Worm (Caenorhabditis elegans) whole organism, L4 larva: ENCODE data around the gene D1005.4.

ENCODE experiments used
- F26F4.8 ChIP-seq: fragments of 200-800 bp; sonication (Bioruptor generic); conservative IDR thresholded peaks from 2 replicates; pipeline ENCODE4 v1.3.6; 2022; ENCODE audit warnings: missing genetic modification characterization, missing compliant biosample characterization
- F49E8.2 ChIP-seq: sonication (generic microtip); optimal IDR thresholded peaks from 2 replicates; lab custom pipeline; 2016; ENCODE audit warnings: missing compliant biosample characterization, mild to moderate bottlenecking, missing genetic modification characterization, borderline replicate concordance
- T20F7.1 ChIP-seq: fragments of 200-800 bp; sonication (Bioruptor generic); optimal IDR thresholded peaks from 2 replicates; lab custom pipeline; 2018; ENCODE audit warnings: mild to moderate bottlenecking, missing genetic modification characterization, missing compliant biosample characterization
- Y75B8A.6 ChIP-seq: fragments of 200-800 bp; sonication (Bioruptor generic); IDR thresholded peaks from 2 replicates; pipeline ENCODE4 v1.3.6; 2022; ENCODE audit warnings: missing genetic modification reagents, missing genetic modification characterization, missing compliant biosample characterization
- ZK546.5 ChIP-seq, 2 experiments: sonication (generic microtip); optimal IDR thresholded peaks; 2 replicates each; lab custom pipeline; 2017; ENCODE audit warnings: missing biosample characterization in 2 of 2, missing genetic modification characterization in 2 of 2
- aha-1 ChIP-seq: fragments of 150-350 bp; peaks from one replicate; lab custom pipeline; 2014; ENCODE audit warnings: missing biosample characterization, missing genetic modification characterization
- ama-1 ChIP-seq: fragments of 150-350 bp; optimal IDR thresholded peaks from 2 replicates; lab custom pipeline; 2014; ENCODE audit warnings: inconsistent platforms, mixed read lengths
- attf-4 ChIP-seq: sonication (generic microtip); optimal IDR thresholded peaks from 3 replicates; lab custom pipeline; 2017; ENCODE audit warnings: missing biosample characterization, missing genetic modification characterization
- ceh-44 ChIP-seq: fragments of 200-800 bp; sonication (Bioruptor generic); IDR thresholded peaks from 2 replicates; pipeline ENCODE4 v1.3.6; 2022; ENCODE audit warnings: missing genetic modification reagents, missing genetic modification characterization, missing compliant biosample characterization
- ceh-82 ChIP-seq: sonication (generic microtip); optimal IDR thresholded peaks from 2 replicates; lab custom pipeline; 2017; ENCODE audit warnings: missing biosample characterization, missing genetic modification characterization
- ces-1 ChIP-seq: fragments of 150-350 bp; sonication (generic microtip); optimal IDR thresholded peaks from 4 replicates; lab custom pipeline; 2014; ENCODE audit warnings: missing biosample characterization, missing genetic modification reagents, missing genetic modification characterization
- daf-16 ChIP-seq, 3 experiments: sonication (generic microtip); optimal IDR thresholded peaks; 2 replicates each; lab custom pipeline; 2016 to 2017; ENCODE audit warnings: missing genetic modification characterization in 3 of 3, missing genetic modification reagents in 3 of 3, mild to moderate bottlenecking in 2 of 3, missing compliant biosample characterization in 2 of 3, missing biosample characterization in 1 of 3, moderate library complexity in 1 of 3
- daf-19 ChIP-seq: fragments of 200-800 bp; sonication (Bioruptor generic); conservative IDR thresholded peaks from 2 replicates; pipeline ENCODE4 v1.3.6; 2022; ENCODE audit warnings: missing genetic modification characterization, missing compliant biosample characterization
- dmd-6 ChIP-seq: fragments of 200-800 bp; sonication (Bioruptor generic); IDR thresholded peaks from 2 replicates; pipeline ENCODE4 v1.3.6; 2022; ENCODE audit warnings: missing genetic modification reagents, missing genetic modification characterization, missing compliant biosample characterization
- duxl-1 ChIP-seq: sonication (generic microtip); optimal IDR thresholded peaks from 2 replicates; lab custom pipeline; 2016; ENCODE audit warnings: mild to moderate bottlenecking, missing genetic modification characterization, moderate library complexity, missing compliant biosample characterization; ENCODE audit not compliant: poor library complexity
- dve-1 ChIP-seq: sonication (generic microtip); optimal IDR thresholded peaks from 2 replicates; lab custom pipeline; 2017; ENCODE audit warnings: antibody characterized with exemption, mild to moderate bottlenecking, missing genetic modification characterization, missing compliant biosample characterization; ENCODE audit not compliant: insufficient read depth
- hif-1 ChIP-seq, 2 experiments: sonication (generic microtip); optimal IDR thresholded peaks; 2 replicates each; lab custom pipeline; 2016 to 2017; ENCODE audit warnings: missing compliant biosample characterization in 2 of 2, missing genetic modification characterization in 2 of 2, missing genetic modification reagents in 2 of 2, missing genotype in 2 of 2, mild to moderate bottlenecking in 1 of 2
- hlh-11 ChIP-seq: fragments of 200-800 bp; sonication (Bioruptor generic); optimal IDR thresholded peaks from 2 replicates; lab custom pipeline; 2018; ENCODE audit warnings: mild to moderate bottlenecking, missing genetic modification characterization, missing compliant biosample characterization
- hlh-30 ChIP-seq: sonication (generic microtip); optimal IDR thresholded peaks from 2 replicates; lab custom pipeline; 2017; ENCODE audit warnings: antibody characterized with exemption, mild to moderate bottlenecking, missing genetic modification characterization, missing compliant biosample characterization; ENCODE audit not compliant: insufficient read depth
- lin-1 ChIP-seq: fragments of 200-800 bp; sonication (Bioruptor generic); IDR thresholded peaks from 2 replicates; pipeline ENCODE4 v1.3.6; 2022; ENCODE audit warnings: missing genetic modification reagents, missing genetic modification characterization, missing compliant biosample characterization
- lin-38 ChIP-seq: fragments of 200-800 bp; sonication (Bioruptor generic); IDR thresholded peaks from 2 replicates; pipeline ENCODE4 v1.3.6; 2022; ENCODE audit warnings: missing genetic modification reagents, missing genetic modification characterization, missing compliant biosample characterization
- lir-3 ChIP-seq: sonication (generic microtip); optimal IDR thresholded peaks from 2 replicates; lab custom pipeline; 2016; ENCODE audit warnings: mild to moderate bottlenecking, missing genetic modification characterization, missing compliant biosample characterization
- madf-9 ChIP-seq: fragments of 200-800 bp; sonication (Bioruptor generic); conservative IDR thresholded peaks from 2 replicates; pipeline ENCODE4 v1.3.6; 2022; ENCODE audit warnings: missing genetic modification reagents, missing genetic modification characterization, missing compliant biosample characterization
- mdl-1 ChIP-seq, 2 experiments: fragments of 150-350 bp in 1 of 2; sonication (generic microtip) in 1 of 2; optimal IDR thresholded peaks; 2 replicates each; lab custom pipeline; 2014 to 2017; ENCODE audit warnings: missing biosample characterization in 2 of 2, missing genetic modification characterization in 2 of 2
- mdt-29 ChIP-seq: fragments of 200-800 bp; sonication (Bioruptor generic); IDR thresholded peaks from 2 replicates; pipeline ENCODE4 v1.3.6; 2022; ENCODE audit warnings: missing genetic modification reagents, missing genetic modification characterization, missing compliant biosample characterization
- mep-1 ChIP-seq: fragments of 150-350 bp; sonication (generic microtip); optimal IDR thresholded peaks from 3 replicates; lab custom pipeline; 2014; ENCODE audit warnings: missing biosample characterization, missing genetic modification characterization
- mes-2 ChIP-seq: sonication (generic microtip); optimal IDR thresholded peaks from 2 replicates; lab custom pipeline; 2016; ENCODE audit warnings: missing genotype, mild to moderate bottlenecking, missing genetic modification characterization, missing compliant biosample characterization; ENCODE audit not compliant: poor library complexity, severe bottlenecking
- mxl-2 ChIP-seq: fragments of 200-800 bp; sonication (Bioruptor generic); conservative IDR thresholded peaks from 2 replicates; pipeline ENCODE4 v1.3.6; 2022; ENCODE audit warnings: missing genetic modification reagents, missing genetic modification characterization, missing compliant biosample characterization
- nhr-25 ChIP-seq: sonication (generic microtip); optimal IDR thresholded peaks from 2 replicates; lab custom pipeline; 2017; ENCODE audit warnings: missing genetic modification characterization, mild to moderate bottlenecking, missing compliant biosample characterization, antibody characterized with exemption, moderate library complexity, borderline replicate concordance; ENCODE audit not compliant: insufficient read depth
- nhr-42 ChIP-seq: fragments of 200-800 bp; sonication (Bioruptor generic); IDR thresholded peaks from 2 replicates; pipeline ENCODE4 v1.3.6; 2022; ENCODE audit warnings: missing genetic modification characterization, missing compliant biosample characterization
- nhr-6 ChIP-seq: fragments of 150-350 bp; optimal IDR thresholded peaks from 2 replicates; lab custom pipeline; 2014; ENCODE audit warnings: missing biosample characterization, missing genetic modification characterization
- nhr-77 ChIP-seq: fragments of 150-350 bp; optimal IDR thresholded peaks from 2 replicates; lab custom pipeline; 2014; ENCODE audit warnings: missing biosample characterization, missing genetic modification characterization
- pha-4 ChIP-seq, 2 experiments: fragments of 150-350 bp in 1 of 2; fragments of 200-800 bp in 1 of 2; sonication (Bioruptor generic) in 1 of 2; IDR thresholded peaks in 1 of 2; optimal IDR thresholded peaks in 1 of 2; 2 replicates each; pipeline versions ENCODE4 v1.3.6 to Lab custom; 2014 to 2022; ENCODE audit warnings: missing genetic modification characterization in 2 of 2, missing genetic modification reagents in 2 of 2, missing biosample characterization in 1 of 2, missing compliant biosample characterization in 1 of 2
- rbr-2 ChIP-seq: sonication (generic microtip); optimal IDR thresholded peaks from 2 replicates; lab custom pipeline; 2016; ENCODE audit warnings: missing genotype, missing genetic modification characterization, missing compliant biosample characterization
- spr-3 ChIP-seq: fragments of 200-800 bp; sonication (Bioruptor generic); optimal IDR thresholded peaks from 2 replicates; lab custom pipeline; 2018; ENCODE audit warnings: mild to moderate bottlenecking, missing genetic modification characterization, missing compliant biosample characterization
- tag-97 ChIP-seq: fragments of 200-800 bp; sonication (Bioruptor generic); IDR thresholded peaks from 2 replicates; pipeline ENCODE4 v1.3.6; 2022; ENCODE audit warnings: missing genetic modification characterization, missing compliant biosample characterization
- tra-1 ChIP-seq: fragments of 200-800 bp; sonication (Bioruptor generic); IDR thresholded peaks from 2 replicates; pipeline ENCODE4 v1.3.6; 2022; ENCODE audit warnings: missing genetic modification reagents, missing genetic modification characterization, missing compliant biosample characterization
- unc-62 ChIP-seq, 3 experiments: fragments of 150-350 bp in 1 of 3; sonication (generic microtip); optimal IDR thresholded peaks in 2 of 3; peaks in 1 of 3; 1 replicate in 1 of 3; 2 replicates in 2 of 3; lab custom pipeline; 2014 to 2017; ENCODE audit warnings: missing biosample characterization in 3 of 3, missing genetic modification characterization in 3 of 3, missing genetic modification reagents in 3 of 3, missing genotype in 1 of 3
- vab-7 ChIP-seq: fragments of 200-800 bp; sonication (Bioruptor generic); IDR thresholded peaks from 2 replicates; pipeline ENCODE4 v1.3.6; 2022; ENCODE audit warnings: missing genetic modification reagents, missing genetic modification characterization, missing compliant biosample characterization
- zfp-3 ChIP-seq: fragments of 200-800 bp; sonication (Bioruptor generic); conservative IDR thresholded peaks from 2 replicates; pipeline ENCODE4 v1.3.6; 2022; ENCODE audit warnings: missing genetic modification reagents, missing genetic modification characterization, missing compliant biosample characterization
- zip-11 ChIP-seq: fragments of 200-800 bp; sonication (Bioruptor generic); IDR thresholded peaks from 2 replicates; pipeline ENCODE4 v1.3.6; 2022; ENCODE audit warnings: missing genetic modification characterization, missing compliant biosample characterization

Gene D1005.4

ce11 chrX:1479637-1480036 lies 6.0 kb downstream of the D1005.4 start (continued):
- TF ChIP-seq dmd-6 (GFP tag; lab: Robert Waterston, UW) (peak; percentile 45; the same call in 1 of the 2 replicates), F49E8.2 (tag; lab: Kevin White, UChicago) (no peak), mes-2 (no peak), spr-3 (GFP tag; lab: Kevin White, UChicago) (no peak), hlh-30 (peak; percentile 71), T20F7.1 (GFP tag; lab: Kevin White, UChicago) (no peak)

DNA sequence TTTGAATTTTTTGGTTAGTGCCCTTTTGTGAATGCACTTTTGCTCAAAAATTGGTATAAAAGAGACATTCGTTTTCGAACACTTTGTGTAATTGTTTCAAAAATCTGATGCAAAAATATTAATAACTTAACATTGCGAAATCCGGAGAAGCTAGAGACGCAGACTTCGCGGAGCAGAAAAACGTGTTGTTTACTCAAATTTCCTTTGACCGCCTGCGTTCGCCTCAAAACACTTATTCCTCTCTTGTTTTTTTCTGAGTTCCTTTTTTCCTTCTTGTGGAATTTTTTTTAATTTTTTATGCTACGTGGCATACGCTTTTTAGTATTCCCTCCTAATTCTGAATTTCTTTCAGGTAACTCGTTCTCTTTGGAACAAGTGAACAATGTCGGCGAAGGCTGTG lies 6.4 kb downstream of the D1005.4 start, which contains the start of gene acly-1:
Gene acly-1, plus strand, starts transcription at position 353 of the 400 bp plus-strand sequence.
- no peak for TF ChIP-seq daf-16 (GFP tag; optimal IDR thresholded peaks at IDR 0.05; lab: Kevin White, UChicago)
- peak; percentile 67 for TF ChIP-seq daf-16 (tag; optimal IDR thresholded peaks at IDR 0.05; lab: Kevin White, UChicago)
- TF ChIP-seq zip-11: no peak
- peak in 1 of 2 experiments; percentile 55 for TF ChIP-seq mdl-1 (tag; optimal IDR thresholded peaks at IDR 0.05; lab: Kevin White, UChicago)
- peak in 1 of 2 experiments; percentile 58 for TF ChIP-seq unc-62 (GFP tag; optimal IDR thresholded peaks at IDR 0.05 in 1 of 2; lab: Kevin White, UChicago)
- no peak for TF ChIP-seq unc-62 (tag; optimal IDR thresholded peaks at IDR 0.05; lab: Kevin White, UChicago)
- TF ChIP-seq aha-1 (tag; lab: Kevin White, UChicago): peak; percentile 83
- no peak for TF ChIP-seq hif-1 (tag; optimal IDR thresholded peaks at IDR 0.05; lab: Kevin White, UChicago)
- TF ChIP-seq dve-1 (tag; lab: Kevin White, UChicago): no peak
- no peak for TF ChIP-seq duxl-1 (tag; lab: Kevin White, UChicago)
- TF ChIP-seq rbr-2 (tag; lab: Kevin White, UChicago): peak; percentile 33
- TF ChIP-seq F26F4.8 (GFP tag; lab: Robert Waterston, UW): no peak
- TF ChIP-seq, all 104 proteins: peak for 5

DNA sequence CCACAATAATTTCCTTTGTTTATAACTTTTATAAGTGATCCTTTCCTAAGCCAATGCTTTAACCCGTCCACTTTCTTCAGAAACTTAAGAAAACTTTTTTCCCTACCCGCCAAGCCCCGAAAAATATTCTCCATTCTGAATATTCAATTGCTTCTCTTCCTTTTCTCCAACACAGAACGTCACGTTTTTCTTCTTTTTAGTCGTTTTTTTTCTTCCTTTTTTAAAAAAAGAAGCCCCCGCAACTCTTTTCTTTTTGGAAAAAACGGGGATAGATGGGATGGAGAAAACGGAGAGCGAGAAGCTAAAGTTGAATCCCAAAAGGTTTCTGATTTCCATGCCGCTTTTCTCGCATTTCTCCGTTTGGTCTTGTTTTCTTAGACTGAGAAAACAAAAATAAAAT lies 7.0 kb downstream of the D1005.4 start:
- TF ChIP-seq tag-97 (GFP tag; lab: Robert Waterston, UW) (no peak), hlh-30 (peak; percentile 17)

DNA sequence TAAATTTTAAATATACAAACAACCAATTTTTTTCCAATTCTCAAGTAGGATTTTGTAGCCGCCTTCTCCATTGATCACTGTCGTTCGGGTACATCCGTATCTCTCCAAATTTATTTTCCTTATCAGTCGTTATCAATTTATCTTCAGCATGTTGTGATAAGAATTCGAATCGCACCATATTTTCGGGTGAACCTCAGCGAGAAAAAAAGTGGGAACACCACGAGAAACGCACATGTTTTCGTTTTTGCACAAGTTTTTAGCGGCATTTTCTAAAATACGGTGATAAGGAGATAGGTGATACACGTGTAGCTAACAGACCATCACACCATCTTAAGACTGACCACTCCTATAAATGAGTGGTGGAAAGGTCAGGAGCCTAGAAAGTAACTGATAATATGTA lies 7.7 kb downstream of the D1005.4 start:
- no peak for TF ChIP-seq attf-4 (tag; lab: Kevin White, UChicago)
- peak; percentile 28 for TF ChIP-seq nhr-6
- TF ChIP-seq zip-11: no peak
- no peak for TF ChIP-seq ceh-82
- TF ChIP-seq ama-1: no peak
- TF ChIP-seq lin-1 (GFP tag; lab: Robert Waterston, UW): peak; percentile 71; the same call in 1 of the 2 replicates
- no peak for TF ChIP-seq daf-19
- no peak for TF ChIP-seq madf-9 (GFP tag; lab: Robert Waterston, UW)
- TF ChIP-seq dmd-6 (GFP tag; lab: Robert Waterston, UW): peak; percentile 97
- peak; percentile 92 for TF ChIP-seq hlh-11 (tag; lab: Kevin White, UChicago)
- TF ChIP-seq pha-4 (GFP tag; IDR thresholded peaks at IDR 0.05; lab: Robert Waterston, UW): peak; percentile 43; the same call in 1 of the 2 replicates
- no peak for TF ChIP-seq pha-4 (tag; optimal IDR thresholded peaks at IDR 0.05; lab: Kevin White, UChicago)
- no peak for TF ChIP-seq ceh-44 (GFP tag; lab: Robert Waterston, UW)
- no peak for TF ChIP-seq ZK546.5 (tag; optimal IDR thresholded peaks at IDR 0.05; lab: Kevin White, UChicago)
- peak; percentile 96 for TF ChIP-seq mxl-2 (GFP tag; lab: Robert Waterston, UW)
- TF ChIP-seq lir-3 (tag; lab: Kevin White, UChicago): no peak
- TF ChIP-seq ces-1: no peak
- TF ChIP-seq nhr-77 (tag; lab: Kevin White, UChicago): peak; percentile 52
- TF ChIP-seq lin-38: no peak
- TF ChIP-seq hlh-30: peak; percentile 90
- TF ChIP-seq mep-1 (tag; lab: Kevin White, UChicago): peak; percentile 33
- TF ChIP-seq aha-1 (tag; lab: Kevin White, UChicago): peak; percentile 95
- TF ChIP-seq nhr-42 (GFP tag; lab: Robert Waterston, UW): peak; percentile 70; the same call in 1 of the 2 replicates
- peak in 1 of 2 experiments; percentile 25 for TF ChIP-seq daf-16 (GFP tag; optimal IDR thresholded peaks at IDR 0.05; lab: Kevin White, UChicago)
- peak; percentile 96 for TF ChIP-seq daf-16 (tag; optimal IDR thresholded peaks at IDR 0.05; lab: Kevin White, UChicago)
- TF ChIP-seq nhr-25 (tag; lab: Kevin White, UChicago): no peak
- 0 out of 2 replicates have a peak, but pooled peaks have one; percentile 42 for TF ChIP-seq zfp-3 (GFP tag; lab: Robert Waterston, UW)
- TF ChIP-seq Y75B8A.6 (GFP tag; lab: Robert Waterston, UW): no peak
- TF ChIP-seq mdt-29 (GFP tag; lab: Robert Waterston, UW): peak; percentile 61; the same call in 1 of the 2 replicates
- TF ChIP-seq tra-1: peak; percentile 92
- TF ChIP-seq mdl-1 (tag; optimal IDR thresholded peaks at IDR 0.05; lab: Kevin White, UChicago): peak; percentile 37 to 89
- TF ChIP-seq vab-7: no peak
